Fruit fly (Drosophila melanogaster): ENCODE data around the gene ZC3H3.

DNA sequence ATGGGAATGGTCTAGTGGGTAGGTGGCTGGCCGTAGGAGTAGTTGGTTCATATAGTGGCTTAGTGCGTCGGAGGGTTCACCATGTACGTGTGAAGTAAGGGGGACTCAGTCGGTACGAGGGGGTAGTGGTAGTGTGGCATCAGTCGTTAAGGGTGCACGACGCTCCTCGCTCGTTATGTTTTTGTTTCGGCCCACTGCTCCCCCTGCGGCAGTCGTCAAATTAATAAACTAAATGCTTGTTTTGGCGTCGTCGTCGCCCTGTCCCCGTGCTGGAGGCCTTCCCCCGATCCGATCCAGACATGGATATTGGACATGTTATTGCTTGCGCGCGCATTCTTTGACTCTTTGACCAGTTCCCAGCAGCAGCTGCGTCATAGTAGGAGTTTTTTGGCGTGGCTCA is 3.7 kb upstream of the ZC3H3 start:
- no peak for TF ChIP-seq br (optimal IDR thresholded peaks at IDR 0.05)
- TF ChIP-seq Abd-B (GFP tag; optimal IDR thresholded peaks at IDR 0.05): no peak
- TF ChIP-seq dimm (GFP tag; IDR thresholded peaks at IDR 0.05): no peak
- no peak for TF ChIP-seq ro (GFP tag; IDR thresholded peaks at IDR 0.05)
- TF ChIP-seq Gsc (GFP tag; IDR thresholded peaks at IDR 0.05): no peak
- TF ChIP-seq CG33213 (GFP tag; optimal IDR thresholded peaks at IDR 0.05): no peak
- TF ChIP-seq CG10321 (GFP tag; IDR thresholded peaks at IDR 0.05): no peak
- no peak for TF ChIP-seq CG7839 (tag; optimal IDR thresholded peaks at IDR 0.05)
- no peak for TF ChIP-seq CG17829 (tag; optimal IDR thresholded peaks at IDR 0.05)
- TF ChIP-seq wor (GFP tag; IDR thresholded peaks at IDR 0.05): no peak
- no peak for TF ChIP-seq prd (optimal IDR thresholded peaks at IDR 0.05)
- no peak for TF ChIP-seq prd (GFP tag; IDR thresholded peaks at IDR 0.05)
